Worm (Caenorhabditis elegans): ENCODE data around the gene samp-1.

- no peak for TF ChIP-seq hsf-1 (GFP tag; IDR thresholded peaks at IDR 0.05)
- TF ChIP-seq him-1 (tag; optimal IDR thresholded peaks at IDR 0.05) = no peak
These were observed 31.4 kb downstream of the samp-1 start for ce11 chrII:11333846-11334638.

Measured in whole organism, young adult.